Worm (Caenorhabditis elegans) whole organism, L1 larva: ENCODE data around the gene chup-1.

ENCODE experiments used
- blmp-1 ChIP-seq: fragments of 150-350 bp; optimal IDR thresholded peaks from 2 replicates; lab custom pipeline; 2014; ENCODE audit warnings: missing biosample characterization, missing genetic modification characterization
- dpl-1 ChIP-seq, 3 experiments: fragments of 150-350 bp in 2 of 3; sonication (generic microtip) in 1 of 3; optimal IDR thresholded peaks; 2 replicates each; lab custom pipeline; 2014 to 2017; ENCODE audit warnings: missing biosample characterization in 3 of 3, missing genetic modification characterization in 3 of 3, missing genetic modification reagents in 3 of 3
- efl-1 ChIP-seq, 4 experiments: fragments of 150-350 bp; optimal IDR thresholded peaks in 3 of 4; peaks in 1 of 4; 1 replicate in 1 of 4; 2 replicates in 3 of 4; lab custom pipeline; 2014; ENCODE audit warnings: missing biosample characterization in 2 of 4, missing genetic modification characterization in 2 of 4, missing genetic modification reagents in 2 of 4
- jun-1 ChIP-seq: fragments of 150-350 bp; optimal IDR thresholded peaks from 2 replicates; lab custom pipeline; 2014; ENCODE audit warnings: missing biosample characterization, missing genetic modification reagents, missing genetic modification characterization
- lin-35 ChIP-seq, 2 experiments: fragments of 150-350 bp; optimal IDR thresholded peaks; 2 replicates each; lab custom pipeline; 2014; ENCODE audit warnings: missing biosample characterization in 2 of 2, missing genetic modification characterization in 2 of 2, missing genetic modification reagents in 2 of 2
- nhr-237 ChIP-seq: fragments of 150-350 bp; optimal IDR thresholded peaks from 2 replicates; lab custom pipeline; 2014; ENCODE audit warnings: missing biosample characterization, missing genetic modification characterization
- unc-86 ChIP-seq: sonication (generic microtip); optimal IDR thresholded peaks from 2 replicates; lab custom pipeline; 2016; ENCODE audit warnings: missing genetic modification characterization, missing compliant biosample characterization
- zag-1 ChIP-seq: fragments of 150-350 bp; optimal IDR thresholded peaks from 2 replicates; lab custom pipeline; 2014; ENCODE audit warnings: missing biosample characterization, missing genetic modification characterization
- zip-4 ChIP-seq: fragments of 200-800 bp; sonication (Bioruptor generic); optimal IDR thresholded peaks from 2 replicates; lab custom pipeline; 2018; ENCODE audit warnings: mild to moderate bottlenecking, missing genetic modification characterization, moderate library complexity, missing compliant biosample characterization
- ztf-11 ChIP-seq, 2 experiments: sonication (generic microtip); optimal IDR thresholded peaks; 2 replicates each; lab custom pipeline; 2016 to 2017; ENCODE audit warnings: missing genetic modification characterization in 2 of 2, missing biosample characterization in 1 of 2, missing compliant biosample characterization in 1 of 2

ce11 chrX:8745524-8745923, 46.4 kb upstream of the chup-1 start:
- TF ChIP-seq zip-4 (GFP tag; lab: Kevin White, UChicago) (no peak), zag-1 (tag; lab: Kevin White, UChicago) (no peak), ztf-11 (tag; optimal IDR thresholded peaks at IDR 0.05; lab: Kevin White, UChicago) (no peak), unc-86 (no peak), nhr-237 (tag; lab: Kevin White, UChicago) (no peak), lin-35 (GFP tag; optimal IDR thresholded peaks at IDR 0.05; lab: Kevin White, UChicago) (no peak), blmp-1 (no peak), dpl-1 (GFP tag; optimal IDR thresholded peaks at IDR 0.05; lab: Kevin White, UChicago) (no peak), jun-1 (tag; lab: Kevin White, UChicago) (no peak), efl-1 (optimal IDR thresholded peaks at IDR 0.05; lab: Kevin White, UChicago) (no peak), efl-1 (GFP tag; optimal IDR thresholded peaks at IDR 0.05 in 1 of 2; lab: Kevin White, UChicago) (no peak)
